Worm (Caenorhabditis elegans) whole organism, L1 larva: ENCODE measurements around the gene cyn-4.

Experiments
- C34B4.2 ChIP-seq: sonication (generic microtip); optimal IDR thresholded peaks from 2 replicates; lab custom pipeline; 2017; ENCODE audit warnings: mild to moderate bottlenecking, missing genetic modification characterization, missing compliant biosample characterization
- F16B12.6 ChIP-seq: fragments of 150-350 bp; optimal IDR thresholded peaks from 2 replicates; lab custom pipeline; 2014; ENCODE audit warnings: missing biosample characterization, missing genetic modification characterization
- Y116A8C.19 ChIP-seq: sonication (generic microtip); optimal IDR thresholded peaks from 2 replicates; lab custom pipeline; 2016; ENCODE audit warnings: missing compliant biosample characterization, missing genetic modification characterization, borderline replicate concordance
- alr-1 ChIP-seq: fragments of 200-800 bp; sonication (Bioruptor generic); optimal IDR thresholded peaks from 2 replicates; lab custom pipeline; 2018; ENCODE audit warnings: borderline replicate concordance, mild to moderate bottlenecking, missing genetic modification characterization, missing compliant biosample characterization
- aly-2 ChIP-seq: fragments of 150-350 bp; optimal IDR thresholded peaks from 2 replicates; lab custom pipeline; 2014; ENCODE audit warnings: missing biosample characterization, missing genetic modification characterization
- ama-1 ChIP-seq: fragments of 150-350 bp; optimal IDR thresholded peaks from 2 replicates; lab custom pipeline; 2014
- ceh-63 ChIP-seq: fragments of 200-800 bp; sonication (Bioruptor generic); optimal IDR thresholded peaks from 2 replicates; lab custom pipeline; 2018; ENCODE audit warnings: mild to moderate bottlenecking, missing genetic modification characterization, missing compliant biosample characterization
- ceh-88 ChIP-seq: fragments of 200-800 bp; sonication (Bioruptor generic); IDR thresholded peaks from 2 replicates; pipeline ENCODE4 v1.3.6; 2022; ENCODE audit warnings: missing genetic modification characterization, missing compliant biosample characterization
- dpl-1 ChIP-seq, 3 experiments: fragments of 150-350 bp in 2 of 3; sonication (generic microtip) in 1 of 3; optimal IDR thresholded peaks; 2 replicates each; lab custom pipeline; 2014 to 2017; ENCODE audit warnings: missing biosample characterization in 3 of 3, missing genetic modification characterization in 3 of 3, missing genetic modification reagents in 3 of 3
- dsc-1 ChIP-seq: sonication (generic microtip); optimal IDR thresholded peaks from 2 replicates; lab custom pipeline; 2016; ENCODE audit warnings: mild to moderate bottlenecking, missing genetic modification characterization, missing compliant biosample characterization
- efl-1 ChIP-seq, 4 experiments: fragments of 150-350 bp; optimal IDR thresholded peaks in 3 of 4; peaks in 1 of 4; 1 replicate in 1 of 4; 2 replicates in 3 of 4; lab custom pipeline; 2014; ENCODE audit warnings: missing biosample characterization in 2 of 4, missing genetic modification characterization in 2 of 4, missing genetic modification reagents in 2 of 4
- egl-27 ChIP-seq, 2 experiments: fragments of 150-350 bp in 1 of 2; sonication (generic microtip); optimal IDR thresholded peaks; 3 replicates each; lab custom pipeline; 2017 to 2018; ENCODE audit warnings: missing biosample characterization in 2 of 2, missing genetic modification characterization in 2 of 2, missing genetic modification reagents in 2 of 2
- elt-2 ChIP-seq: sonication (generic microtip); optimal IDR thresholded peaks from 2 replicates; lab custom pipeline; 2016; ENCODE audit warnings: missing genetic modification characterization, mild to moderate bottlenecking, inconsistent platforms, missing compliant biosample characterization, missing genetic modification reagents
- elt-3 ChIP-seq, 6 experiments: fragments of 150-350 bp in 1 of 6; sonication (generic microtip); optimal IDR thresholded peaks; 2 replicates each; lab custom pipeline; 2017 to 2018; ENCODE audit warnings: missing biosample characterization in 6 of 6, missing genetic modification characterization in 6 of 6, inconsistent platforms in 1 of 6
- fkh-4 ChIP-seq: sonication (generic microtip); optimal IDR thresholded peaks from 2 replicates; lab custom pipeline; 2016; ENCODE audit warnings: missing compliant biosample characterization, missing genetic modification characterization, borderline replicate concordance
- grh-1 ChIP-seq: fragments of 200-800 bp; sonication (Bioruptor generic); IDR thresholded peaks from 2 replicates; pipeline ENCODE4 v1.3.6; 2022; ENCODE audit warnings: missing genetic modification reagents, missing genetic modification characterization, missing compliant biosample characterization
- hlh-17 ChIP-seq: fragments of 200-800 bp; sonication (Bioruptor generic); optimal IDR thresholded peaks from 2 replicates; lab custom pipeline; 2018; ENCODE audit warnings: missing genetic modification characterization, mild to moderate bottlenecking, missing compliant biosample characterization, moderate library complexity, borderline replicate concordance
- lin-14 ChIP-seq: fragments of 200-800 bp; sonication (Bioruptor generic); optimal IDR thresholded peaks from 2 replicates; lab custom pipeline; 2018; ENCODE audit warnings: mild to moderate bottlenecking, missing genetic modification characterization, moderate library complexity, missing compliant biosample characterization
- lin-35 ChIP-seq, 2 experiments: fragments of 150-350 bp; optimal IDR thresholded peaks; 2 replicates each; lab custom pipeline; 2014; ENCODE audit warnings: missing biosample characterization in 2 of 2, missing genetic modification characterization in 2 of 2, missing genetic modification reagents in 2 of 2
- lin-39 ChIP-seq: fragments of 150-350 bp; optimal IDR thresholded peaks from 2 replicates; lab custom pipeline; 2014; ENCODE audit warnings: missing biosample characterization, missing genetic modification reagents, missing genetic modification characterization
- lir-3 ChIP-seq: sonication (generic microtip); optimal IDR thresholded peaks from 2 replicates; lab custom pipeline; 2016; ENCODE audit warnings: mild to moderate bottlenecking, missing genetic modification characterization, moderate library complexity, missing compliant biosample characterization; ENCODE audit not compliant: poor library complexity
- lsy-2 ChIP-seq, 2 experiments: fragments of 150-350 bp; optimal IDR thresholded peaks; 2 replicates each; lab custom pipeline; 2014; ENCODE audit warnings: missing biosample characterization in 2 of 2, missing genetic modification characterization in 2 of 2
- mab-9 ChIP-seq: fragments of 200-800 bp; sonication (Bioruptor generic); IDR thresholded peaks from 2 replicates; pipeline ENCODE4 v1.3.6; 2022; ENCODE audit warnings: missing genetic modification reagents, missing genetic modification characterization, missing compliant biosample characterization
- mep-1 ChIP-seq: fragments of 150-350 bp; optimal IDR thresholded peaks from 2 replicates; lab custom pipeline; 2014; ENCODE audit warnings: missing biosample characterization, missing genetic modification characterization
- nhr-20 ChIP-seq: sonication (generic microtip); optimal IDR thresholded peaks from 2 replicates; lab custom pipeline; 2016; ENCODE audit warnings: mild to moderate bottlenecking, missing genetic modification characterization, missing compliant biosample characterization
- nhr-47 ChIP-seq: sonication (generic microtip); optimal IDR thresholded peaks from 2 replicates; lab custom pipeline; 2016; ENCODE audit warnings: mild to moderate bottlenecking, missing genetic modification characterization, moderate library complexity, missing compliant biosample characterization
- nhr-71 ChIP-seq: sonication (generic microtip); optimal IDR thresholded peaks from 2 replicates; lab custom pipeline; 2016; ENCODE audit warnings: mild to moderate bottlenecking, missing genetic modification characterization, moderate library complexity, missing compliant biosample characterization
- nhr-76 ChIP-seq: sonication (generic microtip); optimal IDR thresholded peaks from 2 replicates; lab custom pipeline; 2017; ENCODE audit warnings: missing biosample characterization, missing genetic modification characterization
- nhr-77 ChIP-seq: fragments of 150-350 bp; optimal IDR thresholded peaks from 2 replicates; lab custom pipeline; 2014; ENCODE audit warnings: missing biosample characterization, missing genetic modification characterization
- nhr-90 ChIP-seq: sonication (generic microtip); optimal IDR thresholded peaks from 2 replicates; lab custom pipeline; 2016; ENCODE audit warnings: mild to moderate bottlenecking, missing genetic modification characterization, missing compliant biosample characterization; ENCODE audit not compliant: poor library complexity
- pag-3 ChIP-seq: sonication (generic microtip); optimal IDR thresholded peaks from 2 replicates; lab custom pipeline; 2017; ENCODE audit warnings: missing genetic modification characterization, mild to moderate bottlenecking, missing compliant biosample characterization, antibody characterized with exemption, borderline replicate concordance; ENCODE audit not compliant: insufficient read depth
- pax-3 ChIP-seq: fragments of 200-800 bp; sonication (Bioruptor generic); optimal IDR thresholded peaks from 2 replicates; lab custom pipeline; 2018; ENCODE audit warnings: mild to moderate bottlenecking, missing genetic modification characterization, moderate library complexity, missing compliant biosample characterization
- pqm-1 ChIP-seq: sonication (generic microtip); optimal IDR thresholded peaks from 3 replicates; lab custom pipeline; 2017; ENCODE audit warnings: missing biosample characterization, missing genetic modification characterization
- rnt-1 ChIP-seq: sonication (generic microtip); optimal IDR thresholded peaks from 2 replicates; lab custom pipeline; 2016; ENCODE audit warnings: mild to moderate bottlenecking, missing genetic modification characterization, moderate library complexity, missing compliant biosample characterization
- skn-1 ChIP-seq: fragments of 150-350 bp; optimal IDR thresholded peaks from 2 replicates; lab custom pipeline; 2014; ENCODE audit warnings: missing biosample characterization, missing genetic modification characterization
- snpc-4 ChIP-seq: fragments of 150-350 bp; optimal IDR thresholded peaks from 2 replicates; lab custom pipeline; 2014; ENCODE audit warnings: missing biosample characterization, missing genetic modification characterization
- sox-4 ChIP-seq: sonication (generic microtip); optimal IDR thresholded peaks from 2 replicates; lab custom pipeline; 2016; ENCODE audit warnings: missing genetic modification characterization, missing compliant biosample characterization
- sup-37 ChIP-seq: fragments of 200-800 bp; sonication (Bioruptor generic); optimal IDR thresholded peaks from 2 replicates; lab custom pipeline; 2018; ENCODE audit warnings: mild to moderate bottlenecking, missing genetic modification characterization, missing compliant biosample characterization
- tbx-2 ChIP-seq: sonication (generic microtip); optimal IDR thresholded peaks from 2 replicates; lab custom pipeline; 2016; ENCODE audit warnings: missing genetic modification characterization, missing compliant biosample characterization
- tlp-1 ChIP-seq: fragments of 150-350 bp; optimal IDR thresholded peaks from 2 replicates; lab custom pipeline; 2014; ENCODE audit warnings: missing biosample characterization, missing genetic modification characterization
- unc-86 ChIP-seq: sonication (generic microtip); optimal IDR thresholded peaks from 2 replicates; lab custom pipeline; 2016; ENCODE audit warnings: missing genetic modification characterization, missing compliant biosample characterization
- unc-98 ChIP-seq: fragments of 200-800 bp; sonication (Bioruptor generic); IDR thresholded peaks from 2 replicates; pipeline ENCODE4 v1.3.6; 2022; ENCODE audit warnings: missing genetic modification characterization, missing compliant biosample characterization
- ztf-11 ChIP-seq, 2 experiments: sonication (generic microtip); optimal IDR thresholded peaks; 2 replicates each; lab custom pipeline; 2016 to 2017; ENCODE audit warnings: missing genetic modification characterization in 2 of 2, missing biosample characterization in 1 of 2, missing compliant biosample characterization in 1 of 2
- ztf-4 ChIP-seq: fragments of 150-350 bp; optimal IDR thresholded peaks from 2 replicates; lab custom pipeline; 2014; ENCODE audit warnings: missing biosample characterization, missing genetic modification characterization

The cyn-4 gene

ce11 chrII:10849903-10850302 lies 22.5 kb downstream of the cyn-4 start, which contains the start of gene M106.2:
Gene M106.2 (minus strand): TSS chrII:10850003.
- no peak for TF ChIP-seq F16B12.6 (tag; lab: Kevin White, UChicago)
- no peak for TF ChIP-seq tlp-1 (tag; lab: Kevin White, UChicago)
- TF ChIP-seq tbx-2: no peak
- no peak for TF ChIP-seq efl-1 (optimal IDR thresholded peaks at IDR 0.05; lab: Kevin White, UChicago)
- no peak for TF ChIP-seq efl-1 (GFP tag; optimal IDR thresholded peaks at IDR 0.05 in 1 of 2; lab: Kevin White, UChicago)
- TF ChIP-seq ceh-88 (GFP tag; lab: Robert Waterston, UW): no peak
- TF ChIP-seq elt-2: no peak
- TF ChIP-seq fkh-4 (tag; lab: Kevin White, UChicago): no peak
- no peak for TF ChIP-seq lir-3 (tag; lab: Kevin White, UChicago)
- no peak for TF ChIP-seq sup-37 (GFP tag; lab: Kevin White, UChicago)
- no peak for TF ChIP-seq skn-1 (tag; lab: Kevin White, UChicago)
- no peak for TF ChIP-seq dsc-1
- no peak for TF ChIP-seq mab-9 (GFP tag; lab: Robert Waterston, UW)
- no peak for TF ChIP-seq unc-86 (tag; lab: Kevin White, UChicago)
- no peak for TF ChIP-seq C34B4.2
- no peak for TF ChIP-seq ztf-4 (tag; lab: Kevin White, UChicago)
- TF ChIP-seq ztf-11 (tag; optimal IDR thresholded peaks at IDR 0.05; lab: Kevin White, UChicago): no peak
- TF ChIP-seq egl-27 (tag; optimal IDR thresholded peaks at IDR 0.05; lab: Kevin White, UChicago): no peak
- TF ChIP-seq unc-98 (GFP tag; lab: Robert Waterston, UW): no peak
- TF ChIP-seq nhr-76: no peak
- TF ChIP-seq grh-1 (GFP tag; lab: Robert Waterston, UW): no peak

- TF ChIP-seq rnt-1 (tag; lab: Kevin White, UChicago) (no peak), snpc-4 (tag; lab: Kevin White, UChicago) (peak; percentile 63)
Observed at ce11 chrII:10847057-10847456, 25.4 kb downstream of the cyn-4 start.

ce11 chrII:10843527-10843926 lies 28.9 kb downstream of the cyn-4 start, which contains the start of gene M106.8:
Gene M106.8 (minus strand): TSS chrII:10843627.
- no peak for TF ChIP-seq hlh-17 (GFP tag; lab: Kevin White, UChicago)
- no peak for TF ChIP-seq dpl-1 (GFP tag; optimal IDR thresholded peaks at IDR 0.05; lab: Kevin White, UChicago)
- TF ChIP-seq ceh-63: no peak
- no peak for TF ChIP-seq Y116A8C.19
- no peak for TF ChIP-seq pax-3 (tag; lab: Kevin White, UChicago)
- TF ChIP-seq lin-14 (GFP tag; lab: Kevin White, UChicago): no peak
- no peak for TF ChIP-seq tlp-1 (tag; lab: Kevin White, UChicago)
- no peak for TF ChIP-seq dsc-1
- no peak for TF ChIP-seq ama-1 (lab: Kevin White, UChicago)
- TF ChIP-seq pqm-1 (tag; lab: Kevin White, UChicago): no peak
- no peak for TF ChIP-seq nhr-90
- TF ChIP-seq tbx-2: no peak
- no peak for TF ChIP-seq lin-39 (tag; lab: Kevin White, UChicago)
- no peak for TF ChIP-seq nhr-76
- TF ChIP-seq lsy-2 (tag; optimal IDR thresholded peaks at IDR 0.05; lab: Kevin White, UChicago): no peak
- no peak for TF ChIP-seq mab-9 (GFP tag; lab: Robert Waterston, UW)
- no peak for TF ChIP-seq C34B4.2
- TF ChIP-seq mep-1: no peak
- TF ChIP-seq lin-35 (GFP tag; optimal IDR thresholded peaks at IDR 0.05; lab: Kevin White, UChicago): no peak

ce11 chrII:10840067-10840466 lies 32.3 kb downstream of the cyn-4 start:
- peak; percentile 77 to 89 for TF ChIP-seq lin-35 (GFP tag; optimal IDR thresholded peaks at IDR 0.05; lab: Kevin White, UChicago)
- peak in 4 of 6 experiments; percentile 55 to 83 (median 64) for TF ChIP-seq elt-3 (tag; optimal IDR thresholded peaks at IDR 0.05; lab: Kevin White, UChicago)
- TF ChIP-seq tbx-2: peak; percentile 84
- peak; percentile 88 for TF ChIP-seq nhr-20 (tag; lab: Kevin White, UChicago)
- no peak for TF ChIP-seq pag-3 (tag; lab: Kevin White, UChicago)
- TF ChIP-seq tlp-1 (tag; lab: Kevin White, UChicago): no peak
- no peak for TF ChIP-seq pqm-1 (tag; lab: Kevin White, UChicago)
- peak; percentile 20 for TF ChIP-seq nhr-76
- peak; percentile 90 for TF ChIP-seq nhr-47 (tag; lab: Kevin White, UChicago)
- TF ChIP-seq F16B12.6 (tag; lab: Kevin White, UChicago): peak; percentile 59
- peak; percentile 46 for TF ChIP-seq grh-1 (GFP tag; lab: Robert Waterston, UW)
- TF ChIP-seq alr-1 (tag; lab: Kevin White, UChicago): no peak
- peak; percentile 63 for TF ChIP-seq nhr-77 (tag; lab: Kevin White, UChicago)
- TF ChIP-seq nhr-71 (tag; lab: Kevin White, UChicago): peak; percentile 91
- TF ChIP-seq mab-9 (GFP tag; lab: Robert Waterston, UW): peak; percentile 53; the same call in 1 of the 2 replicates
- TF ChIP-seq rnt-1 (tag; lab: Kevin White, UChicago): peak; percentile 93
- TF ChIP-seq elt-2: peak; percentile 55
- TF ChIP-seq sox-4 (tag; lab: Kevin White, UChicago): peak; percentile 66
- TF ChIP-seq unc-98 (GFP tag; lab: Robert Waterston, UW): 0 out of 2 replicates have a peak, but pooled peaks have one; percentile 25
- TF ChIP-seq aly-2 (tag; lab: Kevin White, UChicago): peak; percentile 80
- TF ChIP-seq lsy-2 (tag; optimal IDR thresholded peaks at IDR 0.05; lab: Kevin White, UChicago): peak; percentile 77 to 79
